Worm (Caenorhabditis elegans): ENCODE measurements around the gene ivd-1.

ce11 chrIV:5083832-5084231 lies 4.8 kb downstream of the ivd-1 start:
- TF ChIP-seq D1046.2 (GFP tag; IDR thresholded peaks at IDR 0.05), result no peak
- no peak for TF ChIP-seq aly-2 (tag; optimal IDR thresholded peaks at IDR 0.05)
- no peak for TF ChIP-seq R02D3.7 (tag; optimal IDR thresholded peaks at IDR 0.05)
